Fruit fly (Drosophila melanogaster): ENCODE results near the gene Tango6.

Tango6 gene

dm6 chr2L:18930352-18931122 is 38.3 kb upstream of the Tango6 start (continued):
- TF ChIP-seq CG17186 (GFP tag; optimal IDR thresholded peaks at IDR 0.05) (no peak), CG9609 (GFP tag; optimal IDR thresholded peaks at IDR 0.05) (peak; percentile 25), sr (GFP tag; IDR thresholded peaks at IDR 0.05) (no peak), CG2889 (GFP tag; IDR thresholded peaks at IDR 0.05) (no peak), Bteb2 (GFP tag; optimal IDR thresholded peaks at IDR 0.05) (no peak), CG7963 (GFP tag; IDR thresholded peaks at IDR 0.05; ENCODE audit: partially characterized antibody) (no peak), emc (GFP tag; optimal IDR thresholded peaks at IDR 0.05) (no peak), fu2 (GFP tag; optimal IDR thresholded peaks at IDR 0.05) (no peak), CG17361 (GFP tag; IDR thresholded peaks at IDR 0.05) (peak; percentile 45; the same call in 1 of the 3 replicates), Hr3 (GFP tag; optimal IDR thresholded peaks at IDR 0.05) (peak; percentile 8), CG30020 (tag; optimal IDR thresholded peaks at IDR 0.05) (no peak), tx (GFP tag; optimal IDR thresholded peaks at IDR 0.05) (no peak), gce (GFP tag; IDR thresholded peaks at IDR 0.05) (no peak), Xbp1 (GFP tag; optimal IDR thresholded peaks at IDR 0.05) (no peak), luna (GFP tag; optimal IDR thresholded peaks at IDR 0.05) (no peak), Bdp1 (GFP tag; optimal IDR thresholded peaks at IDR 0.05) (no peak), Doc2 (GFP tag; IDR thresholded peaks at IDR 0.05) (no peak), CG12236 (GFP tag; optimal IDR thresholded peaks at IDR 0.05) (no peak), CG1233 (GFP tag; optimal IDR thresholded peaks at IDR 0.05) (no peak), Dip2 (GFP tag; IDR thresholded peaks at IDR 0.05) (no peak), lov (optimal IDR thresholded peaks at IDR 0.05) (no peak), lov (GFP tag; IDR thresholded peaks at IDR 0.05) (no peak), zen (tag; optimal IDR thresholded peaks at IDR 0.05) (peak; percentile 19), CoRest (tag; optimal IDR thresholded peaks at IDR 0.05) (peak; percentile 7), CG30431 (GFP tag; optimal IDR thresholded peaks at IDR 0.05) (no peak), CG9797 (GFP tag; optimal IDR thresholded peaks at IDR 0.05) (no peak), Jarid2 (GFP tag; optimal IDR thresholded peaks at IDR 0.05) (no peak), CG4854 (GFP tag; optimal IDR thresholded peaks at IDR 0.05) (no peak), CG9876 (GFP tag; optimal IDR thresholded peaks at IDR 0.05) (no peak), Med (GFP tag) (peak; percentile 73), phol (tag; optimal IDR thresholded peaks at IDR 0.05) (peak; percentile 59), Sin3A (optimal IDR thresholded peaks at IDR 0.05) (no peak), CG6654 (GFP tag; optimal IDR thresholded peaks at IDR 0.05) (no peak), NK7.1 (GFP tag; optimal IDR thresholded peaks at IDR 0.05) (no peak), CG10565 (GFP tag; optimal IDR thresholded peaks at IDR 0.05) (no peak), gro (GFP tag; optimal IDR thresholded peaks at IDR 0.05) (no peak), pum (GFP tag; optimal IDR thresholded peaks at IDR 0.05) (no peak), Bgb (GFP tag; IDR thresholded peaks at IDR 0.05; ENCODE audit: partially characterized antibody) (no peak), run (tag; optimal IDR thresholded peaks at IDR 0.05) (no peak), CG14441 (GFP tag; IDR thresholded peaks at IDR 0.05) (no peak), ci (GFP tag; IDR thresholded peaks at IDR 0.05) (no peak), CG8765 (GFP tag; IDR thresholded peaks at IDR 0.05) (no peak), ro (GFP tag; IDR thresholded peaks at IDR 0.05) (no peak), wdn (GFP tag; IDR thresholded peaks at IDR 0.05) (no peak), sima (GFP tag; optimal IDR thresholded peaks at IDR 0.05) (no peak), hbn (GFP tag; IDR thresholded peaks at IDR 0.05; ENCODE audit: partially characterized antibody) (no peak), exex (tag; optimal IDR thresholded peaks at IDR 0.05) (no peak), Aef1 (GFP tag; IDR thresholded peaks at IDR 0.05) (no peak), nau (GFP tag; optimal IDR thresholded peaks at IDR 0.05) (no peak), ranshi (GFP tag; IDR thresholded peaks at IDR 0.05) (no peak), CG6689 (GFP tag; IDR thresholded peaks at IDR 0.05) (0 out of 2 replicates have a peak, but pooled peaks have one; percentile 19), CG34376 (GFP tag; optimal IDR thresholded peaks at IDR 0.05) (no peak)
